Worm (Caenorhabditis elegans): Measurements from ENCODE around the gene bus-5.

- TF ChIP-seq nhr-102 (tag; optimal IDR thresholded peaks at IDR 0.05) (no peak), zag-1 (tag; optimal IDR thresholded peaks at IDR 0.05) (no peak), unc-39 (tag; optimal IDR thresholded peaks at IDR 0.05) (no peak), ceh-44 (GFP tag; IDR thresholded peaks at IDR 0.05) (no peak), tra-1 (GFP tag; IDR thresholded peaks at IDR 0.05) (no peak)
These were observed 48.2 kb downstream of the bus-5 start, which contains the start of gene F49H12.7 for ce11 chrX:2064730-2065129.

Measured in whole organism, L4 larva.